Fruit fly (Drosophila melanogaster) whole organism, embryonic: Measurements from ENCODE around the gene bark.
A peak's percentile ranks its signal among the peaks of the same experiment; 100 is the strongest.

ENCODE experiments used
- Bdp1 ChIP-seq: fragments of 200-800 bp; sonication (Bioruptor generic); optimal IDR thresholded peaks from 3 replicates; lab custom pipeline; 2016; ENCODE audit warnings: missing biosample characterization, missing genetic modification characterization
- Bteb2 ChIP-seq: fragments of 200-800 bp; sonication (Bioruptor generic); optimal IDR thresholded peaks from 2 replicates; lab custom pipeline; 2016; ENCODE audit warnings: missing biosample characterization, missing genetic modification characterization
- CG10209 ChIP-seq: fragments of 200-800 bp; sonication (Bioruptor generic); optimal IDR thresholded peaks from 3 replicates; lab custom pipeline; 2017; ENCODE audit warnings: missing biosample characterization, mild to moderate bottlenecking, missing genetic modification characterization, missing genetic modification reagents
- CG11085 ChIP-seq: fragments of 200-800 bp; sonication (Bioruptor generic); IDR thresholded peaks from 2 replicates; pipeline ENCODE4 v1.3.6; 2022; ENCODE audit warnings: missing biosample characterization, missing genetic modification characterization
- CG11695 ChIP-seq: fragments of 200-800 bp; sonication (Bioruptor generic); IDR thresholded peaks from 3 replicates; pipeline ENCODE4 v1.3.6; 2022; ENCODE audit warnings: missing biosample characterization, missing genetic modification characterization
- CG12071 ChIP-seq: fragments of 200-800 bp; sonication (Bioruptor generic); optimal IDR thresholded peaks from 3 replicates; lab custom pipeline; 2018; ENCODE audit warnings: missing biosample characterization, mild to moderate bottlenecking, missing genetic modification characterization
- CG13775 ChIP-seq: fragments of 200-800 bp; sonication (Bioruptor generic); optimal IDR thresholded peaks from 3 replicates; lab custom pipeline; 2017; ENCODE audit warnings: missing biosample characterization, mild to moderate bottlenecking, missing genetic modification characterization
- CG14965 ChIP-seq: fragments of 200-800 bp; sonication (Bioruptor generic); optimal IDR thresholded peaks from 2 replicates; lab custom pipeline; 2016; ENCODE audit warnings: missing biosample characterization, missing genetic modification characterization, borderline replicate concordance
- CG15479 ChIP-seq: fragments of 200-800 bp; sonication (Bioruptor generic); optimal IDR thresholded peaks from 3 replicates; lab custom pipeline; 2019; ENCODE audit warnings: missing biosample characterization, mild to moderate bottlenecking, missing genetic modification characterization, moderate library complexity
- CG1602 ChIP-seq: fragments of 200-800 bp; sonication (Bioruptor generic); optimal IDR thresholded peaks from 3 replicates; lab custom pipeline; 2016; ENCODE audit warnings: missing biosample characterization, missing genetic modification characterization
- CG2202 ChIP-seq: fragments of 200-800 bp; sonication (Bioruptor generic); optimal IDR thresholded peaks from 2 replicates; lab custom pipeline; 2018; ENCODE audit warnings: missing biosample characterization, mild to moderate bottlenecking, missing genetic modification characterization
- CG3163 ChIP-seq: fragments of 200-800 bp; sonication (Bioruptor generic); optimal IDR thresholded peaks from 3 replicates; lab custom pipeline; 2016; ENCODE audit warnings: missing biosample characterization, missing genetic modification characterization
- CG34224 ChIP-seq: fragments of 200-800 bp; sonication (Bioruptor generic); IDR thresholded peaks from 3 replicates; pipeline ENCODE4 v1.3.6; 2022; ENCODE audit warnings: missing biosample characterization, missing genetic modification characterization; ENCODE audit not compliant: partially characterized antibody
- CG5180 ChIP-seq: fragments of 200-800 bp; sonication (Bioruptor generic); optimal IDR thresholded peaks from 3 replicates; lab custom pipeline; 2017; ENCODE audit warnings: missing biosample characterization, missing genetic modification characterization, mild to moderate bottlenecking, moderate library complexity, missing genetic modification reagents
- CG6683 ChIP-seq: fragments of 200-800 bp; sonication (Bioruptor generic); optimal IDR thresholded peaks from 2 replicates; lab custom pipeline; 2017; ENCODE audit warnings: missing biosample characterization, mild to moderate bottlenecking, missing genetic modification characterization, missing genetic modification reagents
- CG7357 ChIP-seq: fragments of 200-800 bp; sonication (Bioruptor generic); IDR thresholded peaks from 3 replicates; pipeline ENCODE4 v1.3.6; 2022; ENCODE audit warnings: missing biosample characterization, missing genetic modification characterization
- CG7786 ChIP-seq: fragments of 200-800 bp; sonication (Bioruptor generic); optimal IDR thresholded peaks from 2 replicates; lab custom pipeline; 2016; ENCODE audit warnings: missing biosample characterization, missing genetic modification characterization
- CG8359 ChIP-seq: fragments of 200-800 bp; sonication (Bioruptor generic); optimal IDR thresholded peaks from 2 replicates; lab custom pipeline; 2017; ENCODE audit warnings: missing biosample characterization, mild to moderate bottlenecking, missing genetic modification characterization, borderline replicate concordance
- CG9437 ChIP-seq: fragments of 200-800 bp; sonication (Bioruptor generic); optimal IDR thresholded peaks from 2 replicates; lab custom pipeline; 2018; ENCODE audit warnings: missing biosample characterization, mild to moderate bottlenecking, missing genetic modification characterization
- CG9727 ChIP-seq: fragments of 200-800 bp; sonication (Bioruptor generic); optimal IDR thresholded peaks from 3 replicates; lab custom pipeline; 2017; ENCODE audit warnings: missing biosample characterization, mild to moderate bottlenecking, missing genetic modification characterization
- Camta ChIP-seq: fragments of 200-800 bp; sonication (Bioruptor generic); optimal IDR thresholded peaks from 2 replicates; lab custom pipeline; 2016; ENCODE audit warnings: missing biosample characterization, missing genetic modification characterization
- D19A ChIP-seq: fragments of 200-800 bp; optimal IDR thresholded peaks from 3 replicates; lab custom pipeline; 2019; ENCODE audit warnings: missing biosample characterization, mild to moderate bottlenecking, missing genetic modification characterization, moderate library complexity
- Dek ChIP-seq: fragments of 200-800 bp; sonication (Bioruptor generic); optimal IDR thresholded peaks from 3 replicates; lab custom pipeline; 2019; ENCODE audit warnings: missing biosample characterization, mild to moderate bottlenecking, missing genetic modification characterization, moderate library complexity
- Doc2 ChIP-seq: fragments of 200-800 bp; sonication (Bioruptor generic); IDR thresholded peaks from 2 replicates; pipeline ENCODE4 v1.3.6; 2022; ENCODE audit warnings: missing biosample characterization, missing genetic modification characterization
- Ets65A ChIP-seq: fragments of 200-800 bp; sonication (Bioruptor generic); peaks from one replicate; lab custom pipeline; 2016; ENCODE audit warnings: missing biosample characterization, missing genetic modification characterization
- GATAe ChIP-seq: fragments of 200-800 bp; sonication (Bioruptor generic); conservative IDR thresholded peaks from 2 replicates; pipeline ENCODE4 v1.3.6; 2022; ENCODE audit warnings: missing biosample characterization, missing genetic modification characterization
- HHEX ChIP-seq: fragments of 200-800 bp; sonication (Bioruptor generic); optimal IDR thresholded peaks from 3 replicates; lab custom pipeline; 2017; ENCODE audit warnings: missing biosample characterization, mild to moderate bottlenecking, missing genetic modification characterization, missing genetic modification reagents
- Six4 ChIP-seq: fragments of 200-800 bp; sonication (Bioruptor generic); optimal IDR thresholded peaks from 2 replicates; lab custom pipeline; 2016; ENCODE audit warnings: missing biosample characterization, missing genetic modification characterization
- Xrp1 ChIP-seq: fragments of 200-800 bp; sonication (Bioruptor generic); IDR thresholded peaks from 2 replicates; pipeline ENCODE4 v1.3.6; 2022; ENCODE audit warnings: missing biosample characterization, missing genetic modification characterization
- ab ChIP-seq: fragments of 200-800 bp; sonication (Bioruptor generic); optimal IDR thresholded peaks from 2 replicates; lab custom pipeline; 2016; ENCODE audit warnings: missing biosample characterization, missing genetic modification characterization
- amos ChIP-seq: fragments of 200-800 bp; sonication (Bioruptor generic); IDR thresholded peaks from 2 replicates; pipeline ENCODE4 v1.3.6; 2022; ENCODE audit warnings: missing biosample characterization, missing genetic modification characterization; ENCODE audit not compliant: partially characterized antibody
- aop ChIP-seq: fragments of 200-800 bp; sonication (Bioruptor generic); IDR thresholded peaks from 2 replicates; pipeline ENCODE4 v1.3.6; 2022; ENCODE audit warnings: missing biosample characterization, missing genetic modification characterization
- az2 ChIP-seq: fragments of 200-800 bp; sonication (Bioruptor generic); optimal IDR thresholded peaks from 3 replicates; lab custom pipeline; 2016; ENCODE audit warnings: missing biosample characterization, missing genetic modification characterization
- bbx ChIP-seq: fragments of 200-800 bp; sonication (Bioruptor generic); IDR thresholded peaks from 2 replicates; pipeline ENCODE4 v1.3.6; 2022; ENCODE audit warnings: missing biosample characterization, missing genetic modification characterization; ENCODE audit not compliant: partially characterized antibody
- ems ChIP-seq: fragments of 200-800 bp; sonication (Bioruptor generic); optimal IDR thresholded peaks from 3 replicates; lab custom pipeline; 2016; ENCODE audit warnings: missing biosample characterization, missing genetic modification characterization
- fd64A ChIP-seq: fragments of 200-800 bp; sonication (Bioruptor generic); optimal IDR thresholded peaks from 3 replicates; lab custom pipeline; 2018; ENCODE audit warnings: missing biosample characterization, mild to moderate bottlenecking, missing genetic modification characterization
- gem ChIP-seq: fragments of 200-800 bp; sonication (Bioruptor generic); optimal IDR thresholded peaks from 2 replicates; lab custom pipeline; 2019; ENCODE audit warnings: missing biosample characterization, mild to moderate bottlenecking, missing genetic modification characterization, moderate library complexity
- ind ChIP-seq: fragments of 200-800 bp; sonication (Bioruptor generic); optimal IDR thresholded peaks from 3 replicates; lab custom pipeline; 2016; ENCODE audit warnings: missing biosample characterization, missing genetic modification characterization
- insv ChIP-seq, 2 experiments: fragments of 200-800 bp; sonication (Bioruptor generic); optimal IDR thresholded peaks; 3 replicates each; lab custom pipeline; 2016 to 2018; ENCODE audit warnings: missing biosample characterization in 2 of 2, missing genetic modification characterization in 2 of 2
- lbe ChIP-seq: fragments of 200-800 bp; sonication (Bioruptor generic); optimal IDR thresholded peaks from 2 replicates; lab custom pipeline; 2016; ENCODE audit warnings: missing biosample characterization, mild to moderate bottlenecking, missing genetic modification characterization
- lilli ChIP-seq: fragments of 200-800 bp; sonication (Bioruptor generic); optimal IDR thresholded peaks from 3 replicates; lab custom pipeline; 2016; ENCODE audit warnings: missing biosample characterization, missing genetic modification characterization
- maf-S ChIP-seq: fragments of 200-800 bp; sonication (Bioruptor generic); optimal IDR thresholded peaks from 2 replicates; lab custom pipeline; 2016; ENCODE audit warnings: missing biosample characterization, missing genetic modification characterization
- mld ChIP-seq: fragments of 200-800 bp; sonication (Bioruptor generic); IDR thresholded peaks from 3 replicates; pipeline ENCODE4 v1.3.6; 2022; ENCODE audit warnings: missing biosample characterization, missing genetic modification characterization; ENCODE audit not compliant: partially characterized antibody
- onecut ChIP-seq: fragments of 200-800 bp; sonication (Bioruptor generic); IDR thresholded peaks from 2 replicates; pipeline ENCODE4 v1.3.6; 2022; ENCODE audit warnings: missing biosample characterization, missing genetic modification characterization
- pfk ChIP-seq: fragments of 200-800 bp; sonication (Bioruptor generic); optimal IDR thresholded peaks from 2 replicates; lab custom pipeline; 2018; ENCODE audit warnings: missing biosample characterization, mild to moderate bottlenecking, missing genetic modification characterization, moderate library complexity
- prd ChIP-seq, 3 experiments: fragments of >200 bp in 2 of 3; fragments of 200-800 bp in 1 of 3; sonication (Bioruptor generic) in 1 of 3; optimal IDR thresholded peaks in 2 of 3; IDR thresholded peaks in 1 of 3; 2 replicates in 2 of 3; 3 replicates in 1 of 3; pipeline versions ENCODE4 v1.3.6 to Lab custom; 2017 to 2022; ENCODE audit warnings: missing biosample characterization in 1 of 3, missing genetic modification characterization in 1 of 3
- rib ChIP-seq: fragments of 200-800 bp; sonication (Bioruptor generic); IDR thresholded peaks from 2 replicates; pipeline ENCODE4 v1.3.6; 2022; ENCODE audit warnings: missing biosample characterization, missing genetic modification characterization
- slp2 ChIP-seq: fragments of 200-800 bp; sonication (Bioruptor generic); optimal IDR thresholded peaks from 2 replicates; lab custom pipeline; 2016; ENCODE audit warnings: missing biosample characterization, missing genetic modification characterization

Gene bark

DNA sequence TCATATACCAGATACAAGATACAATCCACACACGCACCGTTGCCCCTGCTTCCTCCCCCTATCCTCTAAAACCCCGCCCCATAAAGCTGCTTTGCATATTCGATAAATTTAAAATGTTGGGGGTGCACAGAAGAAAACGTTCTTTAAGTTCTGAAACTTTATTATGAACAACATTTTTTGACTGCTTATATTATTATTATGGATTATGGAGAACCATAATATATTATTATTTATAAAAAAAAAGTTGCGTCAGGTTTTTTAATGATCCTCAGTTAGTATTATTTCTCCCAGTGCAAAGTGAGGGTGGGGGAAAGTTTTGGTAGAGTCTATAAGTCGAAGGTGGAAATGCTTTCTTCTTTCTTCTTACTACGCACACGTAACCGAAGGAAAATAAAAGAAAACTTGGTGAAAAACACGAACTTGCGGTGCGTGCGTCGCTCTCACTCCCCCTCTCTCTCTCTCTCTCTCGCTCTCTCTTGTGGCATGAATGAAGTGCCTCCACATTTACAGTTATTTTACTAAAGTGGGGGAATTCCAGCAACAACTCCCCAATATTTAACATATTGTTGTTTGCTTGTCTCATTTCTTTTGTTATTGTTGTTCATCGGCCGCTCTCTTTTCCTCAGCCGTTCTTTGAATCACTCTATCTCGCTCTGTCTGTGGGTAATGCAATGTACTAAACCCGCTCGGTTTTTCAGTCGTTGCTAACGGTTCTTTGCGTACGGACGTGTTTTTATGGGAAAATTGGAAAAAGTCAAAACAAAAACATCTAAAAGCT lies 2.5 kb downstream of the bark start (continued):
- TF ChIP-seq CG8359, result peak; percentile 53
- TF ChIP-seq Bdp1 (GFP tag; lab: Kevin White, UChicago), result no peak
- TF ChIP-seq D19A, result peak; percentile 89
- no peak for TF ChIP-seq CG34224
- peak; percentile 32 for TF ChIP-seq fd64A (GFP tag; lab: Kevin White, UChicago)
- peak; percentile 68 for TF ChIP-seq CG13775 (GFP tag; lab: Kevin White, UChicago)
- TF ChIP-seq HHEX (GFP tag; lab: Kevin White, UChicago), result peak; percentile 55
- TF ChIP-seq rib (GFP tag; lab: Robert Waterston, UW), result no peak
- TF ChIP-seq Six4 (GFP tag; lab: Kevin White, UChicago), result peak; percentile 76
- TF ChIP-seq Ets65A (GFP tag; lab: Kevin White, UChicago), result no peak
- peak; percentile 73; the same call in 1 of the 3 replicates for TF ChIP-seq CG7357 (GFP tag; lab: Robert Waterston, UW)
- TF ChIP-seq lilli (GFP tag; lab: Kevin White, UChicago), result no peak
- no peak for TF ChIP-seq mld (GFP tag; lab: Robert Waterston, UW)
- TF ChIP-seq ind (GFP tag; lab: Kevin White, UChicago), result peak; percentile 70
- TF ChIP-seq CG10209 (GFP tag; lab: Kevin White, UChicago), result peak; percentile 79
- no peak for TF ChIP-seq insv (GFP tag; optimal IDR thresholded peaks at IDR 0.05; lab: Kevin White, UChicago)
- TF ChIP-seq gem, result peak; percentile 96
- no peak for TF ChIP-seq aop
- TF ChIP-seq az2 (GFP tag; lab: Kevin White, UChicago), result peak; percentile 86
- TF ChIP-seq Camta, result no peak
- TF ChIP-seq CG9727 (GFP tag; lab: Kevin White, UChicago), result peak; percentile 65
- TF ChIP-seq ab (GFP tag; lab: Kevin White, UChicago), result no peak
- TF ChIP-seq ems (GFP tag; lab: Kevin White, UChicago), result no peak
- no peak; the same call in 1 of the 2 replicates for TF ChIP-seq bbx
- TF ChIP-seq CG15479 (GFP tag; lab: Kevin White, UChicago), result no peak
- TF ChIP-seq CG9437 (GFP tag; lab: Kevin White, UChicago), result peak; percentile 81
- no peak for TF ChIP-seq lbe
- TF ChIP-seq CG1602 (GFP tag; lab: Kevin White, UChicago), result peak; percentile 80
- peak; percentile 94 for TF ChIP-seq Xrp1 (GFP tag; lab: Robert Waterston, UW)
- no peak for TF ChIP-seq CG7786 (GFP tag; lab: Kevin White, UChicago)
- peak; percentile 82 for TF ChIP-seq CG2202 (tag; lab: Kevin White, UChicago)
- TF ChIP-seq onecut (GFP tag; lab: Robert Waterston, UW), result peak; percentile 73
- TF ChIP-seq amos (GFP tag; lab: Robert Waterston, UW), result no peak; the same call in 1 of the 2 replicates
- TF ChIP-seq prd (optimal IDR thresholded peaks at IDR 0.05; lab: Kevin White, UChicago), result no peak
- TF ChIP-seq prd (GFP tag; IDR thresholded peaks at IDR 0.05; lab: Robert Waterston, UW), result peak; percentile 88
- peak; percentile 29 for TF ChIP-seq CG6683 (GFP tag; lab: Kevin White, UChicago)
- no peak; the same call in 1 of the 2 replicates for TF ChIP-seq GATAe (GFP tag; lab: Robert Waterston, UW)
- no peak for TF ChIP-seq CG14965 (GFP tag; lab: Kevin White, UChicago)
- no peak for TF ChIP-seq Doc2 (GFP tag; lab: Robert Waterston, UW)
- TF ChIP-seq maf-S (GFP tag; lab: Kevin White, UChicago), result no peak
- peak; percentile 72 for TF ChIP-seq CG11695 (GFP tag; lab: Robert Waterston, UW)
- TF ChIP-seq pfk, result no peak
- no peak for TF ChIP-seq Bteb2 (GFP tag; lab: Kevin White, UChicago)
- peak; percentile 70 for TF ChIP-seq Dek (tag; lab: Kevin White, UChicago)
- no peak for TF ChIP-seq CG12071
- no peak for TF ChIP-seq slp2 (GFP tag; lab: Kevin White, UChicago)
- TF ChIP-seq CG11085 (GFP tag; lab: Robert Waterston, UW), result peak; percentile 65
- peak; percentile 43 for TF ChIP-seq CG5180 (GFP tag; lab: Kevin White, UChicago)
- TF ChIP-seq CG3163 (GFP tag; lab: Kevin White, UChicago), result no peak
